Fruit fly (Drosophila melanogaster) whole organism, embryonic: Measurements from ENCODE around the gene Polr1B.
A peak's percentile ranks its signal among the peaks of the same experiment; 100 is the strongest.

Source experiments
- Atf-2 ChIP-seq: fragments of 200-800 bp; sonication (Bioruptor generic); optimal IDR thresholded peaks from 2 replicates; lab custom pipeline; 2016; ENCODE audit warnings: missing biosample characterization, missing genetic modification characterization
- B-H2 ChIP-seq: fragments of 200-800 bp; sonication (Bioruptor generic); optimal IDR thresholded peaks from 2 replicates; lab custom pipeline; 2018; ENCODE audit warnings: missing biosample characterization, mild to moderate bottlenecking, missing genetic modification characterization
- CG10543 ChIP-seq: fragments of 200-800 bp; sonication (Bioruptor generic); optimal IDR thresholded peaks from 3 replicates; lab custom pipeline; 2017; ENCODE audit warnings: missing biosample characterization, mild to moderate bottlenecking, missing genetic modification characterization, moderate library complexity
- CG11504 ChIP-seq: fragments of 200-800 bp; sonication (Bioruptor generic); optimal IDR thresholded peaks from 3 replicates; lab custom pipeline; 2019; ENCODE audit warnings: missing biosample characterization, mild to moderate bottlenecking, missing genetic modification characterization, moderate library complexity
- CG12659 ChIP-seq: fragments of 200-800 bp; sonication (Bioruptor generic); optimal IDR thresholded peaks from 3 replicates; lab custom pipeline; 2017; ENCODE audit warnings: mild to moderate bottlenecking, missing biosample characterization, missing genetic modification reagents, missing genetic modification characterization
- CG13775 ChIP-seq: fragments of 200-800 bp; sonication (Bioruptor generic); optimal IDR thresholded peaks from 3 replicates; lab custom pipeline; 2017; ENCODE audit warnings: missing biosample characterization, mild to moderate bottlenecking, missing genetic modification characterization
- CG15514 ChIP-seq: fragments of 200-800 bp; sonication (Bioruptor generic); optimal IDR thresholded peaks from 3 replicates; lab custom pipeline; 2017; ENCODE audit warnings: missing biosample characterization, missing genetic modification characterization, mild to moderate bottlenecking, moderate library complexity, missing genetic modification reagents
- CG15696 ChIP-seq: fragments of 200-800 bp; sonication (Bioruptor generic); optimal IDR thresholded peaks from 2 replicates; lab custom pipeline; 2019; ENCODE audit warnings: missing biosample characterization, mild to moderate bottlenecking, missing genetic modification characterization, moderate library complexity
- CG16813 ChIP-seq: fragments of 200-800 bp; sonication (Bioruptor generic); IDR thresholded peaks from 3 replicates; pipeline ENCODE4 v1.3.6; 2022; ENCODE audit warnings: missing biosample characterization, missing genetic modification characterization; ENCODE audit not compliant: partially characterized antibody
- CG16815 ChIP-seq: fragments of 200-800 bp; sonication (Bioruptor generic); optimal IDR thresholded peaks from 3 replicates; lab custom pipeline; 2017; ENCODE audit warnings: missing biosample characterization, mild to moderate bottlenecking, missing genetic modification characterization
- CG17328 ChIP-seq: fragments of 200-800 bp; sonication (Bioruptor generic); IDR thresholded peaks from 2 replicates; pipeline ENCODE4 v1.3.6; 2022; ENCODE audit warnings: missing biosample characterization, missing genetic modification characterization
- CG17802 ChIP-seq: fragments of 200-800 bp; sonication (Bioruptor generic); optimal IDR thresholded peaks from 2 replicates; lab custom pipeline; 2018; ENCODE audit warnings: missing biosample characterization, mild to moderate bottlenecking, missing genetic modification characterization, moderate library complexity
- CG18011 ChIP-seq: fragments of 200-800 bp; sonication (Bioruptor generic); optimal IDR thresholded peaks from 2 replicates; lab custom pipeline; 2017; ENCODE audit warnings: missing biosample characterization, missing genetic modification characterization, mild to moderate bottlenecking, moderate library complexity, missing genotype
- CG2199 ChIP-seq: fragments of 200-800 bp; sonication (Bioruptor generic); IDR thresholded peaks from 3 replicates; pipeline ENCODE4 v1.3.6; 2022; ENCODE audit warnings: missing biosample characterization, missing genetic modification characterization
- CG30020 ChIP-seq: fragments of 200-800 bp; optimal IDR thresholded peaks from 2 replicates; lab custom pipeline; 2019; ENCODE audit warnings: missing biosample characterization, mild to moderate bottlenecking, missing genetic modification characterization, moderate library complexity
- CG3065 ChIP-seq: fragments of 200-800 bp; sonication (Bioruptor generic); optimal IDR thresholded peaks from 2 replicates; lab custom pipeline; 2016; ENCODE audit warnings: missing biosample characterization, missing genetic modification characterization
- CG31441 ChIP-seq: fragments of 200-800 bp; sonication (Bioruptor generic); IDR thresholded peaks from 2 replicates; pipeline ENCODE4 v1.3.6; 2022; ENCODE audit warnings: missing biosample characterization, missing genetic modification characterization
- CG33557 ChIP-seq: fragments of 200-800 bp; sonication (Bioruptor generic); optimal IDR thresholded peaks from 2 replicates; lab custom pipeline; 2019; ENCODE audit warnings: missing biosample characterization, mild to moderate bottlenecking, missing genetic modification characterization, moderate library complexity
- CG3995 ChIP-seq: fragments of 200-800 bp; sonication (Bioruptor generic); optimal IDR thresholded peaks from 3 replicates; lab custom pipeline; 2016; ENCODE audit warnings: missing biosample characterization, missing genetic modification characterization
- CG4282 ChIP-seq: fragments of 200-800 bp; sonication (Bioruptor generic); optimal IDR thresholded peaks from 2 replicates; lab custom pipeline; 2016; ENCODE audit warnings: missing biosample characterization, missing genetic modification characterization
- CG4617 ChIP-seq: fragments of 200-800 bp; sonication (Bioruptor generic); optimal IDR thresholded peaks from 3 replicates; lab custom pipeline; 2016; ENCODE audit warnings: missing biosample characterization, missing genetic modification characterization, borderline replicate concordance
- CG6175 ChIP-seq: fragments of 200-800 bp; sonication (Bioruptor generic); IDR thresholded peaks from 3 replicates; pipeline ENCODE4 v1.3.6; 2022; ENCODE audit warnings: missing biosample characterization, missing genetic modification characterization
- CG6689 ChIP-seq: fragments of 200-800 bp; sonication (Bioruptor generic); IDR thresholded peaks from 2 replicates; pipeline ENCODE4 v1.3.6; 2022; ENCODE audit warnings: missing biosample characterization, missing genetic modification characterization
- CG7357 ChIP-seq: fragments of 200-800 bp; sonication (Bioruptor generic); IDR thresholded peaks from 3 replicates; pipeline ENCODE4 v1.3.6; 2022; ENCODE audit warnings: missing biosample characterization, missing genetic modification characterization
- CG7372 ChIP-seq: fragments of 200-800 bp; sonication (Bioruptor generic); IDR thresholded peaks from 2 replicates; pipeline ENCODE4 v1.3.6; 2022; ENCODE audit warnings: missing biosample characterization, missing genetic modification characterization
- CG7786 ChIP-seq: fragments of 200-800 bp; sonication (Bioruptor generic); optimal IDR thresholded peaks from 2 replicates; lab custom pipeline; 2016; ENCODE audit warnings: missing biosample characterization, missing genetic modification characterization
- D19B ChIP-seq: fragments of 200-800 bp; sonication (Bioruptor generic); optimal IDR thresholded peaks from 2 replicates; lab custom pipeline; 2017; ENCODE audit warnings: missing biosample characterization, mild to moderate bottlenecking, missing genetic modification characterization
- Dad ChIP-seq: fragments of 200-800 bp; sonication (Bioruptor generic); optimal IDR thresholded peaks from 3 replicates; lab custom pipeline; 2016; ENCODE audit warnings: missing biosample characterization, missing genetic modification characterization
- Elba2 ChIP-seq: fragments of 200-800 bp; sonication (Bioruptor generic); optimal IDR thresholded peaks from 3 replicates; lab custom pipeline; 2016; ENCODE audit warnings: missing biosample characterization, missing genetic modification characterization
- HmgD ChIP-seq: fragments of 200-800 bp; sonication (Bioruptor generic); optimal IDR thresholded peaks from 3 replicates; lab custom pipeline; 2016; ENCODE audit warnings: missing biosample characterization, missing genetic modification characterization
- Nf-YA ChIP-seq: fragments of 200-800 bp; sonication (Bioruptor generic); IDR thresholded peaks from 2 replicates; pipeline ENCODE4 v1.3.6; 2022; ENCODE audit warnings: missing biosample characterization, missing genetic modification characterization
- Oaz ChIP-seq: fragments of 200-800 bp; sonication (Bioruptor generic); IDR thresholded peaks from 2 replicates; pipeline ENCODE4 v1.3.6; 2022; ENCODE audit warnings: missing biosample characterization, missing genetic modification characterization
- Oli ChIP-seq: fragments of 200-800 bp; sonication (Bioruptor generic); optimal IDR thresholded peaks from 2 replicates; lab custom pipeline; 2018; ENCODE audit warnings: missing biosample characterization, mild to moderate bottlenecking, missing genetic modification characterization, moderate library complexity
- Opbp ChIP-seq: fragments of 200-800 bp; sonication (Bioruptor generic); IDR thresholded peaks from 3 replicates; pipeline ENCODE4 v1.3.6; 2022; ENCODE audit warnings: missing biosample characterization, missing genetic modification characterization; ENCODE audit not compliant: partially characterized antibody
- Rx ChIP-seq: fragments of 200-800 bp; sonication (Bioruptor generic); IDR thresholded peaks from 2 replicates; pipeline ENCODE4 v1.3.6; 2022; ENCODE audit warnings: missing biosample characterization, missing genetic modification characterization
- Scr ChIP-seq: fragments of 200-800 bp; sonication (Bioruptor generic); IDR thresholded peaks from 2 replicates; pipeline ENCODE4 v1.3.6; 2022; ENCODE audit warnings: missing biosample characterization, missing genetic modification characterization; ENCODE audit not compliant: partially characterized antibody
- Vsx1 ChIP-seq: fragments of 200-800 bp; sonication (Bioruptor generic); optimal IDR thresholded peaks from 2 replicates; lab custom pipeline; 2017; ENCODE audit warnings: missing biosample characterization, mild to moderate bottlenecking, missing genetic modification characterization, missing genetic modification reagents
- abd-A ChIP-seq: fragments of 200-800 bp; sonication (Bioruptor generic); optimal IDR thresholded peaks from 3 replicates; lab custom pipeline; 2019; ENCODE audit warnings: missing biosample characterization, mild to moderate bottlenecking, missing genetic modification characterization, moderate library complexity
- bcd ChIP-seq: fragments of 200-800 bp; sonication (Bioruptor generic); optimal IDR thresholded peaks from 2 replicates; lab custom pipeline; 2017; ENCODE audit warnings: missing biosample characterization, mild to moderate bottlenecking, missing genetic modification characterization
- dimm ChIP-seq: fragments of 200-800 bp; sonication (Bioruptor generic); IDR thresholded peaks from 2 replicates; pipeline ENCODE4 v1.3.6; 2022; ENCODE audit warnings: missing biosample characterization, missing genetic modification characterization
- dm ChIP-seq: fragments of 200-800 bp; sonication (Bioruptor generic); optimal IDR thresholded peaks from 3 replicates; lab custom pipeline; 2016; ENCODE audit warnings: missing biosample characterization, missing genetic modification characterization
- eyg ChIP-seq: fragments of 200-800 bp; sonication (Bioruptor generic); optimal IDR thresholded peaks from 3 replicates; lab custom pipeline; 2016; ENCODE audit warnings: missing biosample characterization, missing genetic modification characterization
- fd102C ChIP-seq: fragments of 200-800 bp; sonication (Bioruptor generic); optimal IDR thresholded peaks from 2 replicates; lab custom pipeline; 2018; ENCODE audit warnings: missing biosample characterization, mild to moderate bottlenecking, missing genetic modification characterization, moderate library complexity
- fd64A ChIP-seq: fragments of 200-800 bp; sonication (Bioruptor generic); optimal IDR thresholded peaks from 3 replicates; lab custom pipeline; 2018; ENCODE audit warnings: missing biosample characterization, mild to moderate bottlenecking, missing genetic modification characterization
- jigr1 ChIP-seq: fragments of 200-800 bp; sonication (Bioruptor generic); IDR thresholded peaks from 3 replicates; pipeline ENCODE4 v1.3.6; 2022; ENCODE audit warnings: missing biosample characterization, missing genetic modification characterization
- ken ChIP-seq: fragments of 200-800 bp; sonication (Bioruptor generic); IDR thresholded peaks from 3 replicates; pipeline ENCODE4 v1.3.6; 2022; ENCODE audit warnings: missing biosample characterization, missing genetic modification characterization
- luna ChIP-seq: fragments of 200-800 bp; sonication (Bioruptor generic); optimal IDR thresholded peaks from 2 replicates; lab custom pipeline; 2016; ENCODE audit warnings: missing biosample characterization, missing genetic modification characterization
- nmo ChIP-seq: fragments of 200-800 bp; sonication (Bioruptor generic); optimal IDR thresholded peaks from 2 replicates; lab custom pipeline; 2018; ENCODE audit warnings: missing biosample characterization, mild to moderate bottlenecking, missing genetic modification characterization, moderate library complexity
- pb ChIP-seq: fragments of 200-800 bp; sonication (Bioruptor generic); optimal IDR thresholded peaks from 3 replicates; lab custom pipeline; 2016; ENCODE audit warnings: missing biosample characterization, missing genetic modification characterization
- salm ChIP-seq: fragments of 200-800 bp; sonication (Bioruptor generic); optimal IDR thresholded peaks from 2 replicates; lab custom pipeline; 2018; ENCODE audit warnings: missing biosample characterization, mild to moderate bottlenecking, missing genetic modification characterization
- shn ChIP-seq: fragments of 200-800 bp; sonication (Bioruptor generic); optimal IDR thresholded peaks from 3 replicates; lab custom pipeline; 2016; ENCODE audit warnings: missing biosample characterization, missing genetic modification characterization
- slp2 ChIP-seq: fragments of 200-800 bp; sonication (Bioruptor generic); optimal IDR thresholded peaks from 2 replicates; lab custom pipeline; 2016; ENCODE audit warnings: missing biosample characterization, missing genetic modification characterization

The Polr1B gene

dm6 chr2L:412931-413330 lies 8.8 kb downstream of the Polr1B start (continued):
- TF ChIP-seq CG3995 (GFP tag; lab: Kevin White, UChicago), result no peak
- TF ChIP-seq nmo (GFP tag; lab: Kevin White, UChicago), result no peak
- no peak for TF ChIP-seq CG4282 (GFP tag; lab: Kevin White, UChicago)
- TF ChIP-seq salm (tag; lab: Kevin White, UChicago), result no peak
- TF ChIP-seq CG10543 (GFP tag; lab: Kevin White, UChicago), result peak; percentile 54
- TF ChIP-seq CG17802 (tag; lab: Kevin White, UChicago), result no peak
- no peak for TF ChIP-seq Dad
- no peak for TF ChIP-seq jigr1 (GFP tag; lab: Robert Waterston, UW)
- no peak for TF ChIP-seq CG30020
- no peak for TF ChIP-seq D19B (GFP tag; lab: Kevin White, UChicago)
- peak; percentile 7 for TF ChIP-seq CG15514
- TF ChIP-seq Scr (GFP tag; lab: Robert Waterston, UW), result no peak
- TF ChIP-seq Oli (tag; lab: Kevin White, UChicago), result no peak
- TF ChIP-seq dm, result no peak
- TF ChIP-seq CG12659 (GFP tag; lab: Kevin White, UChicago), result no peak
- TF ChIP-seq CG7372 (GFP tag; lab: Robert Waterston, UW), result no peak
- TF ChIP-seq Elba2 (GFP tag; lab: Kevin White, UChicago), result no peak
- no peak for TF ChIP-seq fd64A (GFP tag; lab: Kevin White, UChicago)
- no peak for TF ChIP-seq CG18011 (GFP tag; lab: Kevin White, UChicago)
- no peak for TF ChIP-seq fd102C (GFP tag; lab: Kevin White, UChicago)
- peak; percentile 18; the same call in 1 of the 2 replicates for TF ChIP-seq CG6689 (GFP tag; lab: Robert Waterston, UW)
- no peak for TF ChIP-seq pb
- TF ChIP-seq B-H2, result no peak
- TF ChIP-seq CG17328, result no peak
- no peak for TF ChIP-seq slp2 (GFP tag; lab: Kevin White, UChicago)
- TF ChIP-seq bcd (GFP tag; lab: Kevin White, UChicago), result no peak
- TF ChIP-seq CG16815 (GFP tag; lab: Kevin White, UChicago), result no peak
- TF ChIP-seq CG2199 (GFP tag; lab: Robert Waterston, UW), result no peak
- TF ChIP-seq CG3065 (GFP tag; lab: Kevin White, UChicago), result no peak
- TF ChIP-seq dimm, result no peak
- TF ChIP-seq CG16813 (GFP tag; lab: Robert Waterston, UW), result no peak
- TF ChIP-seq CG11504 (tag; lab: Kevin White, UChicago), result no peak
- no peak for TF ChIP-seq CG4617 (GFP tag; lab: Kevin White, UChicago)
- TF ChIP-seq CG7357 (GFP tag; lab: Robert Waterston, UW), result no peak
- TF ChIP-seq shn (GFP tag; lab: Kevin White, UChicago), result no peak
- no peak for TF ChIP-seq Atf-2
- no peak for TF ChIP-seq eyg (GFP tag; lab: Kevin White, UChicago)
- TF ChIP-seq CG31441, result no peak
- TF ChIP-seq abd-A (tag; lab: Kevin White, UChicago), result no peak
- no peak for TF ChIP-seq Nf-YA (GFP tag; lab: Robert Waterston, UW)
- TF ChIP-seq CG6175 (GFP tag; lab: Robert Waterston, UW), result no peak
- no peak for TF ChIP-seq HmgD (GFP tag; lab: Kevin White, UChicago)
- no peak for TF ChIP-seq CG7786 (GFP tag; lab: Kevin White, UChicago)
- TF ChIP-seq luna, result no peak
- no peak for TF ChIP-seq CG15696 (tag; lab: Kevin White, UChicago)
- TF ChIP-seq Vsx1 (GFP tag; lab: Kevin White, UChicago), result no peak
- TF ChIP-seq CG13775 (GFP tag; lab: Kevin White, UChicago), result peak; percentile 17
- TF ChIP-seq Oaz (GFP tag; lab: Robert Waterston, UW), result no peak
- TF ChIP-seq CG33557 (GFP tag; lab: Kevin White, UChicago), result no peak
- TF ChIP-seq ken, result no peak
- TF ChIP-seq Opbp (GFP tag; lab: Robert Waterston, UW), result no peak
- no peak for TF ChIP-seq Rx (GFP tag; lab: Robert Waterston, UW)
